Fruit fly (Drosophila melanogaster): ENCODE data around the gene Atg16.

The Atg16 gene

dm6 chr3R:29841293-29841791, 6.4 kb upstream of the Atg16 start, which contains the start of gene Cad99C (continued):
- TF ChIP-seq pzg (GFP tag; optimal IDR thresholded peaks at IDR 0.05), result no peak
- TF ChIP-seq crp (GFP tag; optimal IDR thresholded peaks at IDR 0.05), result peak in 1 of 2 experiments; percentile 59
- TF ChIP-seq CG4854 (GFP tag; optimal IDR thresholded peaks at IDR 0.05), result no peak
- no peak for TF ChIP-seq dm (GFP tag; optimal IDR thresholded peaks at IDR 0.05)
- peak; percentile 71; the same call in 2 of the 3 replicates for TF ChIP-seq sr (GFP tag; IDR thresholded peaks at IDR 0.05)
- no peak for TF ChIP-seq cato (GFP tag; optimal IDR thresholded peaks at IDR 0.05; ENCODE audit: borderline replicate concordance)
- TF ChIP-seq CG31224 (GFP tag; IDR thresholded peaks at IDR 0.05), result 0 out of 2 replicates have a peak, but pooled peaks have one; percentile 15
- no peak for TF ChIP-seq zen (tag; optimal IDR thresholded peaks at IDR 0.05)
- peak; percentile 1 for TF ChIP-seq pnt (GFP tag; optimal IDR thresholded peaks at IDR 0.05)
- TF ChIP-seq CG14441 (GFP tag; IDR thresholded peaks at IDR 0.05), result no peak
- 0 out of 3 replicates have a peak, but pooled peaks have one; percentile 14 for TF ChIP-seq gce (GFP tag; IDR thresholded peaks at IDR 0.05)
- TF ChIP-seq scrt (GFP tag; optimal IDR thresholded peaks at IDR 0.05), result no peak
- peak; percentile 38; the same call in 1 of the 2 replicates for TF ChIP-seq esg (GFP tag; conservative IDR thresholded peaks at IDR 0.05)
- no peak for TF ChIP-seq da (GFP tag; optimal IDR thresholded peaks at IDR 0.05)
- TF ChIP-seq Scr (GFP tag; IDR thresholded peaks at IDR 0.05; ENCODE audit: partially characterized antibody), result no peak; the same call in 1 of the 2 replicates
- TF ChIP-seq ftz-f1 (GFP tag; optimal IDR thresholded peaks at IDR 0.05), result peak; percentile 53
- peak; percentile 27 for TF ChIP-seq caup (GFP tag; optimal IDR thresholded peaks at IDR 0.05; ENCODE audit: severe bottlenecking)
- TF ChIP-seq Atf6 (GFP tag; IDR thresholded peaks at IDR 0.05), result 0 out of 2 replicates have a peak, but pooled peaks have one; percentile 29
- 0 out of 2 replicates have a peak, but pooled peaks have one; percentile 43 for TF ChIP-seq sna (GFP tag; IDR thresholded peaks at IDR 0.05; ENCODE audit: partially characterized antibody)
- TF ChIP-seq CG7963 (GFP tag; IDR thresholded peaks at IDR 0.05; ENCODE audit: partially characterized antibody), result 0 out of 3 replicates have a peak, but pooled peaks have one; percentile 17
- TF ChIP-seq nmo (GFP tag; optimal IDR thresholded peaks at IDR 0.05), result no peak
- peak; percentile 36; the same call in 1 of the 2 replicates for TF ChIP-seq sob (GFP tag; IDR thresholded peaks at IDR 0.05)
- no peak for TF ChIP-seq Gug (GFP tag; IDR thresholded peaks at IDR 0.05)
- no peak for TF ChIP-seq pho (GFP tag; optimal IDR thresholded peaks at IDR 0.05)
- peak; percentile 66 for TF ChIP-seq CG5180 (GFP tag; optimal IDR thresholded peaks at IDR 0.05)
- peak; percentile 1 for TF ChIP-seq CG17385 (GFP tag; optimal IDR thresholded peaks at IDR 0.05)
- TF ChIP-seq sd (tag; optimal IDR thresholded peaks at IDR 0.05), result peak; percentile 61
- no peak for TF ChIP-seq CG30020 (tag; optimal IDR thresholded peaks at IDR 0.05)
- no peak for TF ChIP-seq CG12299 (tag; optimal IDR thresholded peaks at IDR 0.05)
- TF ChIP-seq NC2α (GFP tag; optimal IDR thresholded peaks at IDR 0.05), result peak; percentile 11
- TF ChIP-seq kni (GFP tag; optimal IDR thresholded peaks at IDR 0.05), result peak; percentile 95
- peak; percentile 68 for TF ChIP-seq D (optimal IDR thresholded peaks at IDR 0.05)
- no peak for TF ChIP-seq D (GFP tag; optimal IDR thresholded peaks at IDR 0.05)
- peak; percentile 39; the same call in 1 of the 2 replicates for TF ChIP-seq amos (GFP tag; IDR thresholded peaks at IDR 0.05; ENCODE audit: partially characterized antibody)
- 0 out of 3 replicates have a peak, but pooled peaks have one; percentile 33 for TF ChIP-seq mld (GFP tag; IDR thresholded peaks at IDR 0.05; ENCODE audit: partially characterized antibody)
- TF ChIP-seq zf30C (GFP tag; optimal IDR thresholded peaks at IDR 0.05), result peak; percentile 74
- no peak for TF ChIP-seq toy (GFP tag; IDR thresholded peaks at IDR 0.05)
- no peak for TF ChIP-seq CG12219 (GFP tag; optimal IDR thresholded peaks at IDR 0.05)
- TF ChIP-seq z (GFP tag; IDR thresholded peaks at IDR 0.05), result peak; percentile 49; the same call in 1 of the 3 replicates
- peak; percentile 50 for TF ChIP-seq CG12769 (tag; optimal IDR thresholded peaks at IDR 0.05)
- peak; percentile 21; the same call in 1 of the 2 replicates for TF ChIP-seq CG13287 (GFP tag; IDR thresholded peaks at IDR 0.05; ENCODE audit: partially characterized antibody)
- TF ChIP-seq row (GFP tag; IDR thresholded peaks at IDR 0.05), result 0 out of 3 replicates have a peak, but pooled peaks have one; percentile 8
- TF ChIP-seq Dref (GFP tag; IDR thresholded peaks at IDR 0.05), result no peak
- peak; percentile 86 for TF ChIP-seq CG6175 (GFP tag; IDR thresholded peaks at IDR 0.05)
- no peak for TF ChIP-seq CG1233 (GFP tag; optimal IDR thresholded peaks at IDR 0.05)
- no peak for TF ChIP-seq h (optimal IDR thresholded peaks at IDR 0.05)
- TF ChIP-seq CG10267 (tag; optimal IDR thresholded peaks at IDR 0.05), result no peak
- TF ChIP-seq Poxn (GFP tag; IDR thresholded peaks at IDR 0.05), result no peak
- no peak for TF ChIP-seq ttk (GFP tag; IDR thresholded peaks at IDR 0.05)

All from whole organism, embryonic.